Fruit fly (Drosophila melanogaster): ENCODE measurements around the gene p38c.

Gene p38c

DNA sequence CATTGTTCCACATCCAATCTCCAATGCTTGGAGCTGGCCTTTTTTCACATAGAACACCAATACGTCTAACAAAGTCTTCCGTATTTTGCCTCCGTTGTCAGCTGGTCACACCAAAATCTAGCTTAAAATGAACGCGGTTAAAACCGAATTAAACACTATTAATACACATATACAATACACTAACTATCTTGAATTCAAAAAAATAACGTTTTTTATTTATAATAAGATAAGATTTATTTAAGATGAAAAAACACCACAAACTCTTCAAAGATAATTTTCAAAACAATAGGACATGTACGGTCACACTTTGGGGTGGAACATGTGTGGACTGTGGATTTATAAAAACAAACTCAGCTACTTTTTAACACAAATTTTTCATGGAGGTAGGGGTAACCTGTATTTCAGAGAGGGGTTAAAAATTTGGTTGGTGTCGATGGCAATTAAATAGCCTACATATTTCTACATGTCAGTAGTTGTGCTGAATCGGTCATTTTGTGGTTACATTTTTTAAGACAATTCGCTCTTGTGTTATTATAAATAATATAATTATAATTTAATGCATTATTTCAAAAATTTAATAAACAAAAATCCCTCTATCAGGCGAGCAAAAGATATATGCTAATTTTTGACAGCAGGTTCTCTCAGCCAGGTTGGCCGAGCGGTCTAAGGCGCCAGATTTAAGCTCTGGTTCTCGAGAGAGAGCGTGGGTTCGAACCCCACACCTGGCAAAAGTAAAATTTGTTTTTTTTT lies 37.5 kb downstream of the p38c start, which contains the start of gene CG13605 (continued):
- TF ChIP-seq nau (GFP tag; optimal IDR thresholded peaks at IDR 0.05) (no peak), NC2β (GFP tag; optimal IDR thresholded peaks at IDR 0.05) (peak; percentile 39), CG10979 (tag; optimal IDR thresholded peaks at IDR 0.05) (peak; percentile 69), nerfin-2 (GFP tag; IDR thresholded peaks at IDR 0.05; ENCODE audit: partially characterized antibody) (no peak), vvl (GFP tag; IDR thresholded peaks at IDR 0.05) (peak; percentile 91), dysf (GFP tag; IDR thresholded peaks at IDR 0.05) (peak; percentile 72), Deaf1 (tag; optimal IDR thresholded peaks at IDR 0.05) (peak; percentile 47), org-1 (GFP tag; optimal IDR thresholded peaks at IDR 0.05) (peak; percentile 58), CG9727 (GFP tag; optimal IDR thresholded peaks at IDR 0.05) (peak; percentile 71), fru (optimal IDR thresholded peaks at IDR 0.05) (no peak), ac (GFP tag; optimal IDR thresholded peaks at IDR 0.05) (no peak), sna (GFP tag; IDR thresholded peaks at IDR 0.05; ENCODE audit: partially characterized antibody) (no peak), caup (GFP tag; optimal IDR thresholded peaks at IDR 0.05; ENCODE audit: severe bottlenecking) (peak; percentile 88), Dip2 (GFP tag; IDR thresholded peaks at IDR 0.05) (no peak), CG12744 (GFP tag; optimal IDR thresholded peaks at IDR 0.05) (peak; percentile 35), CG3838 (GFP tag; optimal IDR thresholded peaks at IDR 0.05) (no peak), cg (GFP tag; optimal IDR thresholded peaks at IDR 0.05) (no peak), CG33557 (GFP tag; optimal IDR thresholded peaks at IDR 0.05) (peak; percentile 6), Hr39 (optimal IDR thresholded peaks at IDR 0.05) (no peak), CG10366 (GFP tag; IDR thresholded peaks at IDR 0.05) (peak; percentile 65), CG17186 (GFP tag; optimal IDR thresholded peaks at IDR 0.05) (no peak), NC2α (GFP tag; optimal IDR thresholded peaks at IDR 0.05) (no peak), h (optimal IDR thresholded peaks at IDR 0.05) (no peak), Hsf (GFP tag; optimal IDR thresholded peaks at IDR 0.05) (peak; percentile 54), CG13894 (tag; optimal IDR thresholded peaks at IDR 0.05) (peak; percentile 80), cwo (GFP tag; optimal IDR thresholded peaks at IDR 0.05) (peak; percentile 74), CG3163 (GFP tag; optimal IDR thresholded peaks at IDR 0.05) (peak; percentile 37), Aef1 (GFP tag; IDR thresholded peaks at IDR 0.05) (peak; percentile 63; the same call in 2 of the 3 replicates), ERR (GFP tag; optimal IDR thresholded peaks at IDR 0.05) (no peak), dm (GFP tag; optimal IDR thresholded peaks at IDR 0.05) (no peak), knrl (GFP tag; IDR thresholded peaks at IDR 0.05; ENCODE audit: partially characterized antibody) (no peak; the same call in 2 of the 3 replicates), dimm (GFP tag; IDR thresholded peaks at IDR 0.05) (no peak), CG16815 (GFP tag; optimal IDR thresholded peaks at IDR 0.05) (peak; percentile 23), CG14014 (GFP tag; IDR thresholded peaks at IDR 0.05) (peak; percentile 79; the same call in 1 of the 2 replicates), slou (GFP tag; optimal IDR thresholded peaks at IDR 0.05) (peak; percentile 64), Doc3 (GFP tag; IDR thresholded peaks at IDR 0.05; ENCODE audit: partially characterized antibody) (no peak), lbe (GFP tag; optimal IDR thresholded peaks at IDR 0.05) (peak; percentile 64), CG10209 (GFP tag; optimal IDR thresholded peaks at IDR 0.05) (peak; percentile 80), btn (GFP tag; optimal IDR thresholded peaks at IDR 0.05) (no peak), pb (GFP tag; optimal IDR thresholded peaks at IDR 0.05) (no peak), Lhr (GFP tag; optimal IDR thresholded peaks at IDR 0.05) (peak; percentile 45), stwl (tag; optimal IDR thresholded peaks at IDR 0.05) (peak; percentile 55), Opbp (GFP tag; IDR thresholded peaks at IDR 0.05; ENCODE audit: partially characterized antibody) (peak; percentile 64; the same call in 2 of the 3 replicates), CG15479 (GFP tag; optimal IDR thresholded peaks at IDR 0.05) (no peak), Oaz (GFP tag; IDR thresholded peaks at IDR 0.05) (no peak), scrt (GFP tag; optimal IDR thresholded peaks at IDR 0.05) (peak; percentile 73), CG1529 (GFP tag; optimal IDR thresholded peaks at IDR 0.05) (peak; percentile 24), sima (GFP tag; optimal IDR thresholded peaks at IDR 0.05) (no peak), chinmo (GFP tag; IDR thresholded peaks at IDR 0.05; ENCODE audit: partially characterized antibody) (peak; percentile 5; the same call in 1 of the 4 replicates), ab (GFP tag; optimal IDR thresholded peaks at IDR 0.05) (no peak)

Data from whole organism, embryonic.